Fruit fly (Drosophila melanogaster) whole organism, prepupa: ENCODE results near the gene CG31937.

ENCODE experiments used
- CG7368 ChIP-seq: fragments of 200-800 bp; sonication (Bioruptor generic); optimal IDR thresholded peaks from 3 replicates; lab custom pipeline; 2016; ENCODE audit warnings: missing biosample characterization, missing genetic modification characterization
- Hr38 ChIP-seq: sonication (Bioruptor generic); optimal IDR thresholded peaks from 2 replicates; lab custom pipeline; 2016; ENCODE audit warnings: missing biosample characterization, missing genetic modification characterization
- Lpt ChIP-seq: fragments of 200-800 bp; sonication (Bioruptor generic); optimal IDR thresholded peaks from 3 replicates; lab custom pipeline; 2016; ENCODE audit warnings: missing biosample characterization, missing genetic modification characterization
- Met ChIP-seq: fragments of 200-800 bp; sonication (Bioruptor generic); optimal IDR thresholded peaks from 3 replicates; lab custom pipeline; 2016; ENCODE audit warnings: missing biosample characterization, missing genetic modification characterization
- OdsH ChIP-seq: fragments of 200-800 bp; sonication (Bioruptor generic); optimal IDR thresholded peaks from 3 replicates; lab custom pipeline; 2016; ENCODE audit warnings: missing biosample characterization, missing genetic modification characterization
- dac ChIP-seq: fragments of 200-800 bp; sonication (Bioruptor generic); optimal IDR thresholded peaks from 2 replicates; lab custom pipeline; 2017; ENCODE audit warnings: missing biosample characterization, mild to moderate bottlenecking, missing genetic modification characterization
- eg ChIP-seq: fragments of 200-800 bp; sonication (Bioruptor generic); IDR thresholded peaks from 3 replicates; pipeline ENCODE4 v1.3.6; 2022; ENCODE audit warnings: missing biosample characterization, missing genetic modification characterization

- TF ChIP-seq OdsH (GFP tag; lab: Kevin White, UChicago) (no peak), Met (GFP tag; lab: Kevin White, UChicago) (no peak), Lpt (GFP tag; lab: Kevin White, UChicago) (no peak), dac (GFP tag; lab: Kevin White, UChicago) (no peak), eg (no peak), CG7368 (GFP tag; lab: Kevin White, UChicago) (no peak), Hr38 (GFP tag; lab: Kevin White, UChicago) (no peak)
Measured at dm6 chr2L:1732189-1732588, 2.5 kb downstream of the CG31937 start, which contains the start of the genes CG17652 and CG17646.
